Worm (Caenorhabditis elegans): ENCODE data around the gene srh-255.

ce11 chrV:17016787-17017186 lies 48.0 kb upstream of the srh-255 start, which contains the start of gene srh-97:
- no peak for TF ChIP-seq F13H6.1 (tag; optimal IDR thresholded peaks at IDR 0.05)
- TF ChIP-seq eyg-1 (tag; optimal IDR thresholded peaks at IDR 0.05): no peak
- no peak for TF ChIP-seq pag-3 (tag; optimal IDR thresholded peaks at IDR 0.05; ENCODE audit: borderline replicate concordance)
- no peak for TF ChIP-seq elt-2 (tag; optimal IDR thresholded peaks at IDR 0.05)
- no peak for TF ChIP-seq ceh-24 (tag; optimal IDR thresholded peaks at IDR 0.05)
- TF ChIP-seq ets-4 (tag; optimal IDR thresholded peaks at IDR 0.05): no peak
- TF ChIP-seq ztf-16 (tag; optimal IDR thresholded peaks at IDR 0.05): no peak
- TF ChIP-seq nfya-1 (tag; optimal IDR thresholded peaks at IDR 0.05): no peak
- TF ChIP-seq pha-4 (tag; optimal IDR thresholded peaks at IDR 0.05): no peak
- no peak for TF ChIP-seq pat-9 (tag; optimal IDR thresholded peaks at IDR 0.05)
- TF ChIP-seq sdc-2 (tag; optimal IDR thresholded peaks at IDR 0.05): no peak
- TF ChIP-seq lin-11 (tag; optimal IDR thresholded peaks at IDR 0.05): no peak
- no peak for TF ChIP-seq rnt-1 (tag; optimal IDR thresholded peaks at IDR 0.05)
- no peak for TF ChIP-seq nhr-232 (tag; optimal IDR thresholded peaks at IDR 0.05)
